Fruit fly (Drosophila melanogaster): Measurements from ENCODE around the gene eIF4EHP.

The eIF4EHP gene

dm6 chr3R:24047998-24048511 is 60.7 kb downstream of the eIF4EHP start, which contains the start of gene Rox8 (continued):
- TF ChIP-seq unc-4 (GFP tag; IDR thresholded peaks at IDR 0.05; ENCODE audit: partially characterized antibody): no peak
- peak; percentile 46 for TF ChIP-seq mam (GFP tag; optimal IDR thresholded peaks at IDR 0.05)
- no peak for TF ChIP-seq stc (GFP tag; IDR thresholded peaks at IDR 0.05)
- 0 out of 2 replicates have a peak, but pooled peaks have one; percentile 7 for TF ChIP-seq CG31224 (GFP tag; IDR thresholded peaks at IDR 0.05)
- peak; percentile 44 for TF ChIP-seq CoRest (tag; optimal IDR thresholded peaks at IDR 0.05)
- TF ChIP-seq eyg (GFP tag; optimal IDR thresholded peaks at IDR 0.05): no peak
- TF ChIP-seq so (GFP tag; IDR thresholded peaks at IDR 0.05): no peak
- peak; percentile 41; the same call in 1 of the 2 replicates for TF ChIP-seq CG31441 (GFP tag; IDR thresholded peaks at IDR 0.05)
- no peak for TF ChIP-seq Hr39 (optimal IDR thresholded peaks at IDR 0.05)
- TF ChIP-seq CG14860 (GFP tag; IDR thresholded peaks at IDR 0.05; ENCODE audit: partially characterized antibody): peak; percentile 44; the same call in 1 of the 3 replicates
- TF ChIP-seq CG9876 (GFP tag; optimal IDR thresholded peaks at IDR 0.05): no peak
- no peak for TF ChIP-seq Lpt (GFP tag; optimal IDR thresholded peaks at IDR 0.05)
- TF ChIP-seq CG12219 (GFP tag; optimal IDR thresholded peaks at IDR 0.05): no peak
- no peak for TF ChIP-seq tio (GFP tag; optimal IDR thresholded peaks at IDR 0.05)
- TF ChIP-seq sima (GFP tag; optimal IDR thresholded peaks at IDR 0.05): no peak
- TF ChIP-seq CG17359 (tag; optimal IDR thresholded peaks at IDR 0.05): peak; percentile 22
- TF ChIP-seq CG15601 (tag; optimal IDR thresholded peaks at IDR 0.05): peak; percentile 21
- TF ChIP-seq CG11456 (GFP tag; IDR thresholded peaks at IDR 0.05): no peak
- TF ChIP-seq bbx (GFP tag; IDR thresholded peaks at IDR 0.05; ENCODE audit: partially characterized antibody): peak; percentile 66
- no peak for TF ChIP-seq ab (GFP tag; optimal IDR thresholded peaks at IDR 0.05)
- TF ChIP-seq CG11723 (GFP tag; optimal IDR thresholded peaks at IDR 0.05): peak; percentile 20
- TF ChIP-seq Ets97D (GFP tag; optimal IDR thresholded peaks at IDR 0.05): peak; percentile 70
- TF ChIP-seq gcm (GFP tag; optimal IDR thresholded peaks at IDR 0.05): peak; percentile 13
- TF ChIP-seq cg (GFP tag; optimal IDR thresholded peaks at IDR 0.05): no peak
- TF ChIP-seq NK7.1 (GFP tag; optimal IDR thresholded peaks at IDR 0.05): no peak
- TF ChIP-seq otp (GFP tag; IDR thresholded peaks at IDR 0.05): 0 out of 3 replicates have a peak, but pooled peaks have one; percentile 30
- no peak for TF ChIP-seq CkIIα-i1 (GFP tag; IDR thresholded peaks at IDR 0.05)
- TF ChIP-seq CG17829 (tag; optimal IDR thresholded peaks at IDR 0.05): peak; percentile 75
- TF ChIP-seq CG1233 (GFP tag; optimal IDR thresholded peaks at IDR 0.05): peak; percentile 15
- peak in 1 of 3 experiments; percentile 3 for TF ChIP-seq lola (GFP tag; optimal IDR thresholded peaks at IDR 0.05)
- TF ChIP-seq grau (tag; optimal IDR thresholded peaks at IDR 0.05): peak; percentile 55
- peak; percentile 56 for TF ChIP-seq CG8924 (tag; optimal IDR thresholded peaks at IDR 0.05)
- TF ChIP-seq al (GFP tag; IDR thresholded peaks at IDR 0.05): no peak
- TF ChIP-seq Doc2 (GFP tag; IDR thresholded peaks at IDR 0.05): no peak
- peak; percentile 20 for TF ChIP-seq CG12769 (tag; optimal IDR thresholded peaks at IDR 0.05)
- TF ChIP-seq CG10431 (GFP tag; optimal IDR thresholded peaks at IDR 0.05): peak; percentile 21
- no peak for TF ChIP-seq dimm (GFP tag; IDR thresholded peaks at IDR 0.05)
- peak; percentile 7 for TF ChIP-seq CG3281 (GFP tag; optimal IDR thresholded peaks at IDR 0.05)
- peak; percentile 54 for TF ChIP-seq corto (GFP tag; optimal IDR thresholded peaks at IDR 0.05)
- TF ChIP-seq pho (GFP tag; optimal IDR thresholded peaks at IDR 0.05): peak; percentile 28
- TF ChIP-seq ewg (GFP tag; optimal IDR thresholded peaks at IDR 0.05): peak; percentile 43
- TF ChIP-seq Xrp1 (GFP tag; IDR thresholded peaks at IDR 0.05): peak; percentile 8; the same call in 1 of the 2 replicates
- no peak for TF ChIP-seq CG8281 (tag; optimal IDR thresholded peaks at IDR 0.05)
- peak; percentile 49 for TF ChIP-seq BEAF-32 (GFP tag; optimal IDR thresholded peaks at IDR 0.05)
- peak; percentile 47; the same call in 1 of the 3 replicates for TF ChIP-seq CG17361 (GFP tag; IDR thresholded peaks at IDR 0.05)
- TF ChIP-seq en (GFP tag; optimal IDR thresholded peaks at IDR 0.05): no peak
- no peak for TF ChIP-seq CG4282 (GFP tag; optimal IDR thresholded peaks at IDR 0.05)
- no peak for TF ChIP-seq sqz (GFP tag; optimal IDR thresholded peaks at IDR 0.05)
- TF ChIP-seq Med (GFP tag): peak; percentile 89
- 0 out of 2 replicates have a peak, but pooled peaks have one; percentile 24 for TF ChIP-seq CG14441 (GFP tag; IDR thresholded peaks at IDR 0.05)
- TF ChIP-seq Usf (GFP tag; optimal IDR thresholded peaks at IDR 0.05): no peak
